Worm (Caenorhabditis elegans): ENCODE data around the gene C35C5.8.

ce11 chrX:11572205-11572604 is 38.8 kb downstream of the C35C5.8 start, which contains the start of gene frm-3:
- TF ChIP-seq W03F9.2 (tag; optimal IDR thresholded peaks at IDR 0.05) (no peak), him-1 (tag; optimal IDR thresholded peaks at IDR 0.05) (no peak), dao-5 (tag; optimal IDR thresholded peaks at IDR 0.05) (no peak)
